Fruit fly (Drosophila melanogaster) whole organism, embryonic: ENCODE measurements around the gene CG5381.

ENCODE experiments used
- B-H1 ChIP-seq: fragments of 200-800 bp; sonication (Bioruptor generic); IDR thresholded peaks from 3 replicates; pipeline ENCODE4 v1.3.6; 2022; ENCODE audit warnings: missing biosample characterization, missing genetic modification characterization
- CG1024 ChIP-seq: fragments of 200-800 bp; sonication (Bioruptor generic); IDR thresholded peaks from 2 replicates; pipeline ENCODE4 v1.3.6; 2022; ENCODE audit warnings: missing biosample characterization, missing genetic modification characterization
- CG11093 ChIP-seq: fragments of 200-800 bp; sonication (Bioruptor generic); IDR thresholded peaks from 3 replicates; pipeline ENCODE4 v1.3.6; 2022; ENCODE audit warnings: missing biosample characterization, missing genetic modification characterization
- CG15601 ChIP-seq: fragments of 200-800 bp; sonication (Bioruptor generic); optimal IDR thresholded peaks from 3 replicates; lab custom pipeline; 2019; ENCODE audit warnings: missing biosample characterization, mild to moderate bottlenecking, missing genetic modification characterization, moderate library complexity
- CG15696 ChIP-seq: fragments of 200-800 bp; sonication (Bioruptor generic); optimal IDR thresholded peaks from 2 replicates; lab custom pipeline; 2019; ENCODE audit warnings: missing biosample characterization, mild to moderate bottlenecking, missing genetic modification characterization, moderate library complexity
- CG1603 ChIP-seq: fragments of 200-800 bp; sonication (Bioruptor generic); optimal IDR thresholded peaks from 2 replicates; lab custom pipeline; 2019; ENCODE audit warnings: missing biosample characterization, mild to moderate bottlenecking, missing genetic modification characterization, moderate library complexity
- CG1647 ChIP-seq: fragments of 200-800 bp; sonication (Bioruptor generic); optimal IDR thresholded peaks from 3 replicates; lab custom pipeline; 2016; ENCODE audit warnings: missing biosample characterization, missing genetic modification characterization
- CG17186 ChIP-seq: fragments of 200-800 bp; sonication (Bioruptor generic); optimal IDR thresholded peaks from 3 replicates; lab custom pipeline; 2017; ENCODE audit warnings: missing biosample characterization, missing genetic modification reagents, missing genetic modification characterization
- CG17361 ChIP-seq: fragments of 200-800 bp; sonication (Bioruptor generic); IDR thresholded peaks from 3 replicates; pipeline ENCODE4 v1.3.6; 2022; ENCODE audit warnings: missing biosample characterization, missing genetic modification characterization
- CG17829 ChIP-seq: fragments of 200-800 bp; optimal IDR thresholded peaks from 2 replicates; lab custom pipeline; 2019; ENCODE audit warnings: missing biosample characterization, mild to moderate bottlenecking, missing genetic modification characterization, moderate library complexity
- CG18011 ChIP-seq: fragments of 200-800 bp; sonication (Bioruptor generic); optimal IDR thresholded peaks from 2 replicates; lab custom pipeline; 2017; ENCODE audit warnings: missing biosample characterization, missing genetic modification characterization, mild to moderate bottlenecking, moderate library complexity, missing genotype
- CG18262 ChIP-seq: fragments of 200-800 bp; optimal IDR thresholded peaks from 3 replicates; lab custom pipeline; 2019; ENCODE audit warnings: missing biosample characterization, mild to moderate bottlenecking, missing genetic modification characterization, moderate library complexity
- CG31224 ChIP-seq: fragments of 200-800 bp; sonication (Bioruptor generic); IDR thresholded peaks from 2 replicates; pipeline ENCODE4 v1.3.6; 2022; ENCODE audit warnings: missing biosample characterization, missing genetic modification characterization
- CG32532 ChIP-seq: fragments of 200-800 bp; sonication (Bioruptor generic); IDR thresholded peaks from 2 replicates; pipeline ENCODE4 v1.3.6; 2022; ENCODE audit warnings: missing biosample characterization, missing genetic modification characterization
- CG33557 ChIP-seq: fragments of 200-800 bp; sonication (Bioruptor generic); optimal IDR thresholded peaks from 2 replicates; lab custom pipeline; 2019; ENCODE audit warnings: missing biosample characterization, mild to moderate bottlenecking, missing genetic modification characterization, moderate library complexity
- CG4617 ChIP-seq: fragments of 200-800 bp; sonication (Bioruptor generic); optimal IDR thresholded peaks from 3 replicates; lab custom pipeline; 2016; ENCODE audit warnings: missing biosample characterization, missing genetic modification characterization, borderline replicate concordance
- CG6254 ChIP-seq: fragments of 200-800 bp; sonication (Bioruptor generic); optimal IDR thresholded peaks from 3 replicates; lab custom pipeline; 2017; ENCODE audit warnings: mild to moderate bottlenecking, missing biosample characterization, missing genetic modification reagents, missing genetic modification characterization
- CG6689 ChIP-seq: fragments of 200-800 bp; sonication (Bioruptor generic); IDR thresholded peaks from 2 replicates; pipeline ENCODE4 v1.3.6; 2022; ENCODE audit warnings: missing biosample characterization, missing genetic modification characterization
- CG6765 ChIP-seq: fragments of 200-800 bp; sonication (Bioruptor generic); optimal IDR thresholded peaks from 3 replicates; lab custom pipeline; 2017; ENCODE audit warnings: missing biosample characterization, mild to moderate bottlenecking, missing genetic modification characterization
- CG7928 ChIP-seq: fragments of 200-800 bp; sonication (Bioruptor generic); optimal IDR thresholded peaks from 2 replicates; lab custom pipeline; 2017; ENCODE audit warnings: missing biosample characterization, mild to moderate bottlenecking, missing genetic modification characterization
- CG8924 ChIP-seq: fragments of 200-800 bp; optimal IDR thresholded peaks from 3 replicates; lab custom pipeline; 2019; ENCODE audit warnings: missing biosample characterization, mild to moderate bottlenecking, missing genetic modification characterization, moderate library complexity
- CTCF ChIP-seq: fragments of 200-800 bp; sonication (Bioruptor generic); optimal IDR thresholded peaks from 2 replicates; lab custom pipeline; 2017; ENCODE audit warnings: missing biosample characterization, mild to moderate bottlenecking, missing genetic modification characterization, moderate library complexity
- Deaf1 ChIP-seq: fragments of 200-800 bp; optimal IDR thresholded peaks from 3 replicates; lab custom pipeline; 2019; ENCODE audit warnings: missing biosample characterization, mild to moderate bottlenecking, missing genetic modification characterization, moderate library complexity
- Dfd ChIP-seq, 2 experiments: fragments of >200 bp; optimal IDR thresholded peaks; 2 replicates each; lab custom pipeline; 2017; ENCODE audit warnings: missing biosample characterization in 2 of 2, missing genetic modification characterization in 2 of 2
- Dp ChIP-seq: fragments of 200-800 bp; sonication (Bioruptor generic); optimal IDR thresholded peaks from 2 replicates; lab custom pipeline; 2018; ENCODE audit warnings: missing biosample characterization, mild to moderate bottlenecking, missing genetic modification characterization, moderate library complexity
- Ets97D ChIP-seq: fragments of 200-800 bp; sonication (Bioruptor generic); optimal IDR thresholded peaks from 3 replicates; lab custom pipeline; 2016; ENCODE audit warnings: missing biosample characterization, missing genetic modification characterization
- HLH4C ChIP-seq: fragments of 200-800 bp; sonication (Bioruptor generic); IDR thresholded peaks from 3 replicates; pipeline ENCODE4 v1.3.6; 2022; ENCODE audit warnings: missing biosample characterization, missing genetic modification characterization; ENCODE audit not compliant: partially characterized antibody
- HmgD ChIP-seq: fragments of 200-800 bp; sonication (Bioruptor generic); optimal IDR thresholded peaks from 3 replicates; lab custom pipeline; 2016; ENCODE audit warnings: missing biosample characterization, missing genetic modification characterization
- Hsf ChIP-seq: fragments of 200-800 bp; sonication (Bioruptor generic); optimal IDR thresholded peaks from 3 replicates; lab custom pipeline; 2016; ENCODE audit warnings: missing biosample characterization, missing genetic modification characterization
- MESR4 ChIP-seq: fragments of 200-800 bp; sonication (Bioruptor generic); optimal IDR thresholded peaks from 2 replicates; lab custom pipeline; 2018; ENCODE audit warnings: missing biosample characterization, mild to moderate bottlenecking, missing genetic modification characterization, moderate library complexity
- Myb ChIP-seq: fragments of 200-800 bp; sonication (Bioruptor generic); optimal IDR thresholded peaks from 2 replicates; lab custom pipeline; 2016; ENCODE audit warnings: missing biosample characterization, missing genetic modification characterization
- Opbp ChIP-seq: fragments of 200-800 bp; sonication (Bioruptor generic); IDR thresholded peaks from 3 replicates; pipeline ENCODE4 v1.3.6; 2022; ENCODE audit warnings: missing biosample characterization, missing genetic modification characterization; ENCODE audit not compliant: partially characterized antibody
- Rx ChIP-seq: fragments of 200-800 bp; sonication (Bioruptor generic); IDR thresholded peaks from 2 replicates; pipeline ENCODE4 v1.3.6; 2022; ENCODE audit warnings: missing biosample characterization, missing genetic modification characterization
- Sin3A ChIP-seq: fragments of >200 bp; optimal IDR thresholded peaks from 2 replicates; lab custom pipeline; 2018
- Sox100B ChIP-seq: fragments of 200-800 bp; sonication (Bioruptor generic); optimal IDR thresholded peaks from 3 replicates; lab custom pipeline; 2018; ENCODE audit warnings: missing biosample characterization, mild to moderate bottlenecking, missing genetic modification characterization
- Usf ChIP-seq: fragments of 200-800 bp; sonication (Bioruptor generic); optimal IDR thresholded peaks from 2 replicates; lab custom pipeline; 2017; ENCODE audit warnings: missing genotype, missing biosample characterization, missing genetic modification characterization
- YL-1 ChIP-seq: fragments of 200-800 bp; sonication (Bioruptor generic); optimal IDR thresholded peaks from 3 replicates; lab custom pipeline; 2017; ENCODE audit warnings: missing biosample characterization, mild to moderate bottlenecking, missing genetic modification characterization
- chn ChIP-seq: fragments of 200-800 bp; sonication (Bioruptor generic); optimal IDR thresholded peaks from 2 replicates; lab custom pipeline; 2016; ENCODE audit warnings: missing biosample characterization, missing genetic modification characterization
- dati ChIP-seq: fragments of 200-800 bp; sonication (Bioruptor generic); IDR thresholded peaks from 2 replicates; pipeline ENCODE4 v1.3.6; 2022; ENCODE audit warnings: missing biosample characterization, missing genetic modification characterization
- dysf ChIP-seq: fragments of 200-800 bp; sonication (Bioruptor generic); IDR thresholded peaks from 3 replicates; pipeline ENCODE4 v1.3.6; 2022; ENCODE audit warnings: missing biosample characterization, missing genetic modification characterization
- eyg ChIP-seq: fragments of 200-800 bp; sonication (Bioruptor generic); optimal IDR thresholded peaks from 3 replicates; lab custom pipeline; 2016; ENCODE audit warnings: missing biosample characterization, missing genetic modification characterization
- hb ChIP-seq: fragments of 200-800 bp; sonication (Bioruptor generic); IDR thresholded peaks from 3 replicates; pipeline ENCODE4 v1.3.6; 2022; ENCODE audit warnings: missing biosample characterization, missing genetic modification characterization; ENCODE audit not compliant: partially characterized antibody
- lilli ChIP-seq: fragments of 200-800 bp; sonication (Bioruptor generic); optimal IDR thresholded peaks from 3 replicates; lab custom pipeline; 2016; ENCODE audit warnings: missing biosample characterization, missing genetic modification characterization
- otp ChIP-seq: fragments of 200-800 bp; sonication (Bioruptor generic); IDR thresholded peaks from 3 replicates; pipeline ENCODE4, ENCODE4 v1.3.6; 2022; ENCODE audit warnings: missing biosample characterization, missing genetic modification characterization
- slou ChIP-seq: fragments of 200-800 bp; sonication (Bioruptor generic); optimal IDR thresholded peaks from 3 replicates; lab custom pipeline; 2016; ENCODE audit warnings: missing biosample characterization, missing genetic modification characterization
- sob ChIP-seq: fragments of 200-800 bp; sonication (Bioruptor generic); IDR thresholded peaks from 2 replicates; pipeline ENCODE4 v1.3.6; 2022; ENCODE audit warnings: missing biosample characterization, missing genetic modification characterization
- trem ChIP-seq: fragments of 200-800 bp; optimal IDR thresholded peaks from 3 replicates; lab custom pipeline; 2019; ENCODE audit warnings: missing biosample characterization, mild to moderate bottlenecking, missing genetic modification characterization, moderate library complexity
- unpg ChIP-seq: fragments of 200-800 bp; sonication (Bioruptor generic); optimal IDR thresholded peaks from 3 replicates; lab custom pipeline; 2018; ENCODE audit warnings: missing biosample characterization, mild to moderate bottlenecking, missing genetic modification characterization, moderate library complexity
- vfl ChIP-seq: fragments of 200-800 bp; sonication (Bioruptor generic); optimal IDR thresholded peaks from 2 replicates; lab custom pipeline; 2016; ENCODE audit warnings: missing biosample characterization, missing genetic modification characterization
- wek ChIP-seq: fragments of 200-800 bp; sonication (Bioruptor generic); optimal IDR thresholded peaks from 3 replicates; lab custom pipeline; 2018; ENCODE audit warnings: missing biosample characterization, mild to moderate bottlenecking, missing genetic modification characterization, moderate library complexity
- yki ChIP-seq: fragments of >200 bp; optimal IDR thresholded peaks from 3 replicates; lab custom pipeline; 2018

The CG5381 gene

dm6 chr2L:10333091-10333991 lies 10.4 kb upstream of the CG5381 start, which contains the start of gene GATAd (continued):
- no peak for TF ChIP-seq Opbp (GFP tag; lab: Robert Waterston, UW)
- TF ChIP-seq lilli (GFP tag; lab: Kevin White, UChicago), result peak; percentile 16
- TF ChIP-seq YL-1 (GFP tag; lab: Kevin White, UChicago), result peak; percentile 16
- no peak for TF ChIP-seq yki (lab: Kevin White, UChicago)
- peak; percentile 33; the same call in 1 of the 2 replicates for TF ChIP-seq CG1024 (GFP tag; lab: Robert Waterston, UW)
- TF ChIP-seq CG18262 (tag; lab: Kevin White, UChicago), result peak; percentile 4
- TF ChIP-seq CG6254, result no peak
- TF ChIP-seq Rx, result no peak
- TF ChIP-seq sob (GFP tag; lab: Robert Waterston, UW), result no peak
- TF ChIP-seq B-H1 (GFP tag; lab: Robert Waterston, UW), result no peak
- no peak for TF ChIP-seq dysf (GFP tag; lab: Robert Waterston, UW)
- TF ChIP-seq eyg (GFP tag; lab: Kevin White, UChicago), result no peak
- no peak for TF ChIP-seq CG1647 (GFP tag; lab: Kevin White, UChicago)
- TF ChIP-seq CG1603 (tag; lab: Kevin White, UChicago), result peak; percentile 94
- TF ChIP-seq CG8924 (tag; lab: Kevin White, UChicago), result peak; percentile 46
- TF ChIP-seq CG31224 (GFP tag; lab: Robert Waterston, UW), result no peak
- peak; percentile 1 for TF ChIP-seq CTCF (GFP tag; lab: Kevin White, UChicago)
- TF ChIP-seq CG15601 (tag; lab: Kevin White, UChicago), result no peak
- no peak for TF ChIP-seq vfl (GFP tag; lab: Kevin White, UChicago)
- no peak for TF ChIP-seq CG6765 (GFP tag; lab: Kevin White, UChicago)
- TF ChIP-seq slou, result no peak
- TF ChIP-seq CG32532 (GFP tag; lab: Robert Waterston, UW), result no peak
- no peak for TF ChIP-seq HLH4C (GFP tag; lab: Robert Waterston, UW)
- peak; percentile 52 for TF ChIP-seq trem (tag; lab: Kevin White, UChicago)
- no peak for TF ChIP-seq CG11093
- no peak for TF ChIP-seq Dfd (GFP tag; optimal IDR thresholded peaks at IDR 0.05; lab: Kevin White, UChicago)
- TF ChIP-seq CG7928 (GFP tag; lab: Kevin White, UChicago), result peak; percentile 88
- no peak for TF ChIP-seq Deaf1
- peak; percentile 5 for TF ChIP-seq wek (GFP tag; lab: Kevin White, UChicago)
- TF ChIP-seq CG17186 (GFP tag; lab: Kevin White, UChicago), result no peak
- TF ChIP-seq CG33557, result peak; percentile 12
- no peak for TF ChIP-seq Usf
- TF ChIP-seq CG17361 (GFP tag; lab: Robert Waterston, UW), result 0 out of 3 replicates have a peak, but pooled peaks have one; percentile 5
- TF ChIP-seq dati (GFP tag; lab: Robert Waterston, UW), result no peak
- peak; percentile 33 for TF ChIP-seq Dp (GFP tag; lab: Kevin White, UChicago)
- TF ChIP-seq CG15696, result no peak
- peak; percentile 6; the same call in 1 of the 2 replicates for TF ChIP-seq CG6689 (GFP tag; lab: Robert Waterston, UW)
- no peak for TF ChIP-seq HmgD (GFP tag; lab: Kevin White, UChicago)
- TF ChIP-seq CG18011 (GFP tag; lab: Kevin White, UChicago), result no peak
- peak; percentile 77 for TF ChIP-seq CG4617 (GFP tag; lab: Kevin White, UChicago)
- peak; percentile 86 for TF ChIP-seq MESR4
- TF ChIP-seq Myb (GFP tag; lab: Kevin White, UChicago), result peak; percentile 30
- no peak for TF ChIP-seq hb (GFP tag; lab: Robert Waterston, UW)
- peak; percentile 3 for TF ChIP-seq Sin3A (lab: Kevin White, UChicago)
- TF ChIP-seq otp, result no peak
- no peak for TF ChIP-seq Sox100B (GFP tag; lab: Kevin White, UChicago)
- no peak for TF ChIP-seq Ets97D
- TF ChIP-seq chn (GFP tag; lab: Kevin White, UChicago), result no peak
- TF ChIP-seq CG17829, result peak; percentile 43
- no peak for TF ChIP-seq unpg (GFP tag; lab: Kevin White, UChicago)
- TF ChIP-seq Hsf (GFP tag; lab: Kevin White, UChicago), result no peak
